Fruit fly (Drosophila melanogaster): ENCODE data around the gene CG10516.
A peak's percentile ranks its signal among the peaks of the same experiment; 100 is the strongest.

CG10516 gene

DNA sequence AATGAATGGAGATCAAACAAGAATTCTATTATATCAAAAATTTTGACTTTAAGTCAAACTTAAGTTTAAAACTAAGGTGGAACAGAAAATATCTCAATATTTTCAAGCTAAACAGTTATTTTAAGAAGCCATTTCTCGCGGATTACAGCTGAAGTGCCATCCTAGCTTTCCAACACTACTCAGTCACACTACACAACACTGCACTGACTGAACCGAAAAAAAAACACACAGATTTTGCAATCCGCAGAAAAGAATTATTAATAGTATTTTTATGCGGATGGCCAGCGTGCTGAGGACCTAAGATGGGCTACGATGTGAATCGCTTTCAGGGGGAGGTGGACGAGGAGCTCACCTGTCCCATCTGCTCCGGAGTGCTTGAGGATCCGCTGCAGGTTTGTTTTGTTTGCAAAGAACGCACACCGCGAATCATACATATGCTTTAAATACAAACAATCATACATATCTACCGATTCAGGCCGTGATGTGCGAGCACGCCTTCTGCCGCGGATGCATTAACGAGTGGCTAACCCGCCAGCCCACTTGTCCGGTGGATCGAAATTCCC, 11.5 kb upstream of the CG10516 start, which contains the start of gene elgi (continued):
- TF ChIP-seq Sry-β (GFP tag; optimal IDR thresholded peaks at IDR 0.05) (peak; percentile 94), CG8944 (GFP tag; optimal IDR thresholded peaks at IDR 0.05) (peak; percentile 38), CG12769 (tag; optimal IDR thresholded peaks at IDR 0.05) (peak; percentile 58), Atf-2 (GFP tag; optimal IDR thresholded peaks at IDR 0.05) (peak; percentile 26), CG11560 (tag; IDR thresholded peaks at IDR 0.05) (no peak), Med (GFP tag) (peak; percentile 94), Hr51 (GFP tag; optimal IDR thresholded peaks at IDR 0.05) (peak in 1 of 2 experiments; percentile 61), CG12219 (GFP tag; optimal IDR thresholded peaks at IDR 0.05) (no peak), onecut (GFP tag; IDR thresholded peaks at IDR 0.05) (no peak), CG12299 (tag; optimal IDR thresholded peaks at IDR 0.05) (no peak), CG3838 (GFP tag; optimal IDR thresholded peaks at IDR 0.05) (no peak), esg (GFP tag; conservative IDR thresholded peaks at IDR 0.05) (no peak), Pdp1 (GFP tag; optimal IDR thresholded peaks at IDR 0.05) (peak; percentile 48 to 55), CG13123 (GFP tag; optimal IDR thresholded peaks at IDR 0.05) (no peak), row (GFP tag; IDR thresholded peaks at IDR 0.05) (peak; percentile 84), Nf-YB (GFP tag; optimal IDR thresholded peaks at IDR 0.05) (no peak), CG3163 (GFP tag; optimal IDR thresholded peaks at IDR 0.05) (peak; percentile 51), CG13894 (tag; optimal IDR thresholded peaks at IDR 0.05) (peak; percentile 22), Spps (tag; optimal IDR thresholded peaks at IDR 0.05) (no peak), NC2β (GFP tag; optimal IDR thresholded peaks at IDR 0.05) (peak; percentile 49), CG14050 (GFP tag; IDR thresholded peaks at IDR 0.05) (no peak), chm (GFP tag; IDR thresholded peaks at IDR 0.05) (0 out of 2 replicates have a peak, but pooled peaks have one; percentile 5), dmrt11E (tag; optimal IDR thresholded peaks at IDR 0.05) (peak; percentile 14), CG4854 (GFP tag; optimal IDR thresholded peaks at IDR 0.05) (peak; percentile 31), Lpt (GFP tag; optimal IDR thresholded peaks at IDR 0.05) (no peak), CoRest (tag; optimal IDR thresholded peaks at IDR 0.05) (no peak), CG12942 (GFP tag; optimal IDR thresholded peaks at IDR 0.05) (peak; percentile 51), CG10543 (GFP tag; optimal IDR thresholded peaks at IDR 0.05) (peak; percentile 20), CG8290 (GFP tag; optimal IDR thresholded peaks at IDR 0.05) (no peak), CG8290 (tag; optimal IDR thresholded peaks at IDR 0.05) (no peak), CG6689 (GFP tag; IDR thresholded peaks at IDR 0.05) (peak; percentile 28; the same call in 1 of the 2 replicates), CG9876 (GFP tag; optimal IDR thresholded peaks at IDR 0.05) (peak; percentile 44), Dip2 (GFP tag; IDR thresholded peaks at IDR 0.05) (no peak), CG6654 (GFP tag; optimal IDR thresholded peaks at IDR 0.05) (no peak), otp (GFP tag; IDR thresholded peaks at IDR 0.05) (no peak), CG18011 (GFP tag; optimal IDR thresholded peaks at IDR 0.05) (peak; percentile 34), Oaz (GFP tag; IDR thresholded peaks at IDR 0.05) (no peak), HLH3B (GFP tag; IDR thresholded peaks at IDR 0.05) (peak; percentile 45; the same call in 1 of the 2 replicates), grn (GFP tag; optimal IDR thresholded peaks at IDR 0.05) (no peak), so (GFP tag; IDR thresholded peaks at IDR 0.05) (no peak), lmd (GFP tag; IDR thresholded peaks at IDR 0.05) (peak; percentile 53; the same call in 1 of the 2 replicates), CG10274 (GFP tag; optimal IDR thresholded peaks at IDR 0.05) (no peak), sug (tag; optimal IDR thresholded peaks at IDR 0.05) (peak; percentile 58), jigr1 (GFP tag; IDR thresholded peaks at IDR 0.05) (no peak), sens (GFP tag) (no peak), CG5180 (GFP tag; optimal IDR thresholded peaks at IDR 0.05) (peak; percentile 16), pros (GFP tag; optimal IDR thresholded peaks at IDR 0.05) (no peak), disco-r (GFP tag; optimal IDR thresholded peaks at IDR 0.05) (peak; percentile 22), kni (GFP tag; optimal IDR thresholded peaks at IDR 0.05) (no peak), CG7987 (GFP tag; optimal IDR thresholded peaks at IDR 0.05) (no peak), CG3726 (GFP tag; IDR thresholded peaks at IDR 0.05) (no peak)

Measured in whole organism, embryonic.